Worm (Caenorhabditis elegans) whole organism, mixed stage, embryonic: ENCODE data around the gene rab-35.

Experiments used
- elt-1 ChIP-seq: sonication (generic microtip); optimal IDR thresholded peaks from 2 replicates; lab custom pipeline; 2017; ENCODE audit warnings: missing genetic modification characterization, mild to moderate bottlenecking, missing compliant biosample characterization, antibody characterized with exemption, moderate library complexity, borderline replicate concordance; ENCODE audit not compliant: insufficient read depth
- nhr-237 ChIP-seq: fragments of 150-350 bp; optimal IDR thresholded peaks from 2 replicates; lab custom pipeline; 2014; ENCODE audit warnings: missing biosample characterization, missing genetic modification characterization
- snpc-4 ChIP-seq: fragments of 150-350 bp; optimal IDR thresholded peaks from 2 replicates; lab custom pipeline; 2014; ENCODE audit warnings: missing biosample characterization, missing genetic modification characterization
- unc-39 ChIP-seq: fragments of 150-350 bp; optimal IDR thresholded peaks from 2 replicates; lab custom pipeline; 2014; ENCODE audit warnings: missing biosample characterization, missing genetic modification characterization
- unc-62 ChIP-seq: fragments of 150-350 bp; optimal IDR thresholded peaks from 2 replicates; lab custom pipeline; 2014; ENCODE audit warnings: missing biosample characterization, missing genetic modification reagents, missing genetic modification characterization
- ztf-11 ChIP-seq: fragments of 150-350 bp; optimal IDR thresholded peaks from 2 replicates; lab custom pipeline; 2014; ENCODE audit warnings: missing biosample characterization, missing genetic modification characterization

- no peak for TF ChIP-seq unc-39 (tag; lab: Kevin White, UChicago)
- TF ChIP-seq unc-62 (GFP tag; lab: Kevin White, UChicago): no peak
- TF ChIP-seq elt-1 (tag; lab: Kevin White, UChicago): no peak
- TF ChIP-seq nhr-237 (tag; lab: Kevin White, UChicago): no peak
- TF ChIP-seq snpc-4: no peak
- TF ChIP-seq ztf-11: no peak
Observed at ce11 chrIII:11350107-11350826, 38.9 kb upstream of the rab-35 start.
